Worm (Caenorhabditis elegans): ENCODE data around the gene R10E11.5.

DNA sequence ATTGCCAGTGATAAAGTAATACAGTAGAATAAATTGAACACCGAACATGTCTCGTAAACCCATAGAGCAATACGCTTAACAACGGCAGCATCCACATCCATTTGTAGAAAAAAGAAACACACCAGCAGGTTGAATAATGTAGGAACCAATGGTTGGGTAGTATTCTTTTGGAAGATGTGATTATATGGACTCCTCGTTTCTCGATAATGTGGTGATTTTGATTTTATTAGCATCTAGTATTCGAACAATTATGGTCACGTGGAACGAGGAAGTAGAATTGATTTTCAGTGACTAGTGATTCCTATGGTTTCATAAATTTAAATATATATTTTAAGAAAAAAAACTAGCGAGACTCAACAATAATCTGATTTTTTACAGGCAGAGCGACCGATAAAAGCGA lies 7.0 kb upstream of the R10E11.5 start, which contains the start of gene srxa-10:
- TF ChIP-seq med-1 (GFP tag; optimal IDR thresholded peaks at IDR 0.05; ENCODE audit: insufficient read depth) = no peak
- no peak for TF ChIP-seq T22C8.4 (GFP tag; IDR thresholded peaks at IDR 0.05)
- TF ChIP-seq flt-1 (GFP tag; IDR thresholded peaks at IDR 0.05) = no peak
- TF ChIP-seq ztf-29 (GFP tag; IDR thresholded peaks at IDR 0.05) = no peak
- TF ChIP-seq klf-2 (GFP tag; conservative IDR thresholded peaks at IDR 0.05) = no peak
- no peak for TF ChIP-seq ztf-23 (GFP tag; IDR thresholded peaks at IDR 0.05)

Data from whole organism, midembryonic.